Worm (Caenorhabditis elegans) whole organism, L1 larva: ENCODE data around the gene acbp-8.
A peak's percentile ranks its signal among the peaks of the same experiment; 100 is the strongest.

Source experiments
- C16A3.4 ChIP-seq: fragments of 150-350 bp; optimal IDR thresholded peaks from 2 replicates; lab custom pipeline; 2014; ENCODE audit warnings: missing biosample characterization, missing genetic modification characterization
- F16B12.6 ChIP-seq: fragments of 150-350 bp; optimal IDR thresholded peaks from 2 replicates; lab custom pipeline; 2014; ENCODE audit warnings: missing biosample characterization, missing genetic modification characterization
- blmp-1 ChIP-seq: fragments of 150-350 bp; optimal IDR thresholded peaks from 2 replicates; lab custom pipeline; 2014; ENCODE audit warnings: missing biosample characterization, missing genetic modification characterization
- ceh-63 ChIP-seq: fragments of 200-800 bp; sonication (Bioruptor generic); optimal IDR thresholded peaks from 2 replicates; lab custom pipeline; 2018; ENCODE audit warnings: mild to moderate bottlenecking, missing genetic modification characterization, missing compliant biosample characterization
- ceh-82 ChIP-seq, 3 experiments: fragments of 150-350 bp in 1 of 3; sonication (generic microtip) in 2 of 3; optimal IDR thresholded peaks; 2 replicates each; lab custom pipeline; 2014 to 2017; ENCODE audit warnings: missing biosample characterization in 3 of 3, missing genetic modification characterization in 3 of 3
- ceh-88 ChIP-seq: fragments of 200-800 bp; sonication (Bioruptor generic); IDR thresholded peaks from 2 replicates; pipeline ENCODE4 v1.3.6; 2022; ENCODE audit warnings: missing genetic modification characterization, missing compliant biosample characterization
- ceh-90 ChIP-seq: sonication (generic microtip); optimal IDR thresholded peaks from 2 replicates; lab custom pipeline; 2016; ENCODE audit warnings: missing genetic modification characterization, missing compliant biosample characterization
- ces-1 ChIP-seq: fragments of 150-350 bp; optimal IDR thresholded peaks from 2 replicates; lab custom pipeline; 2014; ENCODE audit warnings: missing biosample characterization, missing genetic modification reagents, missing genetic modification characterization
- efl-1 ChIP-seq, 4 experiments: fragments of 150-350 bp; optimal IDR thresholded peaks in 3 of 4; peaks in 1 of 4; 1 replicate in 1 of 4; 2 replicates in 3 of 4; lab custom pipeline; 2014; ENCODE audit warnings: missing biosample characterization in 2 of 4, missing genetic modification characterization in 2 of 4, missing genetic modification reagents in 2 of 4
- elt-2 ChIP-seq: sonication (generic microtip); optimal IDR thresholded peaks from 2 replicates; lab custom pipeline; 2016; ENCODE audit warnings: missing genetic modification characterization, mild to moderate bottlenecking, inconsistent platforms, missing compliant biosample characterization, missing genetic modification reagents
- elt-3 ChIP-seq, 6 experiments: fragments of 150-350 bp in 1 of 6; sonication (generic microtip); optimal IDR thresholded peaks; 2 replicates each; lab custom pipeline; 2017 to 2018; ENCODE audit warnings: missing biosample characterization in 6 of 6, missing genetic modification characterization in 6 of 6, inconsistent platforms in 1 of 6
- ets-5 ChIP-seq: fragments of 200-800 bp; sonication (Bioruptor generic); IDR thresholded peaks from 2 replicates; pipeline ENCODE4 v1.3.6; 2022; ENCODE audit warnings: missing genetic modification characterization, missing compliant biosample characterization
- fkh-4 ChIP-seq: sonication (generic microtip); optimal IDR thresholded peaks from 2 replicates; lab custom pipeline; 2016; ENCODE audit warnings: missing compliant biosample characterization, missing genetic modification characterization, borderline replicate concordance
- fkh-8 ChIP-seq: sonication (generic microtip); optimal IDR thresholded peaks from 2 replicates; lab custom pipeline; 2016; ENCODE audit warnings: mild to moderate bottlenecking, missing genetic modification characterization, missing compliant biosample characterization
- grh-1 ChIP-seq: fragments of 200-800 bp; sonication (Bioruptor generic); IDR thresholded peaks from 2 replicates; pipeline ENCODE4 v1.3.6; 2022; ENCODE audit warnings: missing genetic modification reagents, missing genetic modification characterization, missing compliant biosample characterization
- hlh-17 ChIP-seq: fragments of 200-800 bp; sonication (Bioruptor generic); optimal IDR thresholded peaks from 2 replicates; lab custom pipeline; 2018; ENCODE audit warnings: missing genetic modification characterization, mild to moderate bottlenecking, missing compliant biosample characterization, moderate library complexity, borderline replicate concordance
- hlh-4 ChIP-seq: sonication (generic microtip); optimal IDR thresholded peaks from 2 replicates; lab custom pipeline; 2016; ENCODE audit warnings: mild to moderate bottlenecking, missing genetic modification characterization, missing compliant biosample characterization
- irx-1 ChIP-seq: sonication (generic microtip); optimal IDR thresholded peaks from 2 replicates; lab custom pipeline; 2016; ENCODE audit warnings: missing genetic modification characterization, missing compliant biosample characterization
- lin-13 ChIP-seq: fragments of 150-350 bp; optimal IDR thresholded peaks from 2 replicates; lab custom pipeline; 2014; ENCODE audit warnings: missing biosample characterization, missing genetic modification reagents, missing genetic modification characterization
- lin-14 ChIP-seq: fragments of 200-800 bp; sonication (Bioruptor generic); optimal IDR thresholded peaks from 2 replicates; lab custom pipeline; 2018; ENCODE audit warnings: mild to moderate bottlenecking, missing genetic modification characterization, moderate library complexity, missing compliant biosample characterization
- lir-3 ChIP-seq: sonication (generic microtip); optimal IDR thresholded peaks from 2 replicates; lab custom pipeline; 2016; ENCODE audit warnings: mild to moderate bottlenecking, missing genetic modification characterization, moderate library complexity, missing compliant biosample characterization; ENCODE audit not compliant: poor library complexity
- lsy-2 ChIP-seq, 2 experiments: fragments of 150-350 bp; optimal IDR thresholded peaks; 2 replicates each; lab custom pipeline; 2014; ENCODE audit warnings: missing biosample characterization in 2 of 2, missing genetic modification characterization in 2 of 2
- mab-9 ChIP-seq: fragments of 200-800 bp; sonication (Bioruptor generic); IDR thresholded peaks from 2 replicates; pipeline ENCODE4 v1.3.6; 2022; ENCODE audit warnings: missing genetic modification reagents, missing genetic modification characterization, missing compliant biosample characterization
- mdl-1 ChIP-seq, 2 experiments: fragments of 150-350 bp; optimal IDR thresholded peaks; 2 replicates each; lab custom pipeline; 2014 to 2017; ENCODE audit warnings: missing biosample characterization in 2 of 2, missing genetic modification characterization in 2 of 2, inconsistent platforms in 1 of 2
- mef-2 ChIP-seq: fragments of 150-350 bp; optimal IDR thresholded peaks from 2 replicates; lab custom pipeline; 2014; ENCODE audit warnings: missing biosample characterization, missing genetic modification characterization
- mep-1 ChIP-seq: fragments of 150-350 bp; optimal IDR thresholded peaks from 2 replicates; lab custom pipeline; 2014; ENCODE audit warnings: missing biosample characterization, missing genetic modification characterization
- nhr-12 ChIP-seq: sonication (generic microtip); optimal IDR thresholded peaks from 2 replicates; lab custom pipeline; 2017; ENCODE audit warnings: missing biosample characterization, missing genetic modification characterization
- nhr-19 ChIP-seq: fragments of 200-800 bp; sonication (Bioruptor generic); conservative IDR thresholded peaks from 2 replicates; pipeline ENCODE4 v1.3.6; 2022; ENCODE audit warnings: missing genetic modification characterization, missing compliant biosample characterization
- nhr-20 ChIP-seq: sonication (generic microtip); optimal IDR thresholded peaks from 2 replicates; lab custom pipeline; 2016; ENCODE audit warnings: mild to moderate bottlenecking, missing genetic modification characterization, missing compliant biosample characterization
- nhr-47 ChIP-seq: sonication (generic microtip); optimal IDR thresholded peaks from 2 replicates; lab custom pipeline; 2016; ENCODE audit warnings: mild to moderate bottlenecking, missing genetic modification characterization, moderate library complexity, missing compliant biosample characterization
- nhr-71 ChIP-seq: sonication (generic microtip); optimal IDR thresholded peaks from 2 replicates; lab custom pipeline; 2016; ENCODE audit warnings: mild to moderate bottlenecking, missing genetic modification characterization, moderate library complexity, missing compliant biosample characterization
- nhr-85 ChIP-seq: sonication (generic microtip); peaks from one replicate; lab custom pipeline; 2016; ENCODE audit warnings: missing genetic modification characterization, inconsistent platforms, missing compliant biosample characterization
- nhr-90 ChIP-seq: sonication (generic microtip); optimal IDR thresholded peaks from 2 replicates; lab custom pipeline; 2016; ENCODE audit warnings: mild to moderate bottlenecking, missing genetic modification characterization, missing compliant biosample characterization; ENCODE audit not compliant: poor library complexity
- pag-3 ChIP-seq: sonication (generic microtip); optimal IDR thresholded peaks from 2 replicates; lab custom pipeline; 2017; ENCODE audit warnings: missing genetic modification characterization, mild to moderate bottlenecking, missing compliant biosample characterization, antibody characterized with exemption, borderline replicate concordance; ENCODE audit not compliant: insufficient read depth
- pqm-1 ChIP-seq: sonication (generic microtip); optimal IDR thresholded peaks from 3 replicates; lab custom pipeline; 2017; ENCODE audit warnings: missing biosample characterization, missing genetic modification characterization
- rnt-1 ChIP-seq: sonication (generic microtip); optimal IDR thresholded peaks from 2 replicates; lab custom pipeline; 2016; ENCODE audit warnings: mild to moderate bottlenecking, missing genetic modification characterization, moderate library complexity, missing compliant biosample characterization
- snpc-4 ChIP-seq: fragments of 150-350 bp; optimal IDR thresholded peaks from 2 replicates; lab custom pipeline; 2014; ENCODE audit warnings: missing biosample characterization, missing genetic modification characterization
- snu-23 ChIP-seq: sonication (generic microtip); optimal IDR thresholded peaks from 2 replicates; lab custom pipeline; 2016; ENCODE audit warnings: missing genetic modification characterization, missing compliant biosample characterization
- sox-4 ChIP-seq: sonication (generic microtip); optimal IDR thresholded peaks from 2 replicates; lab custom pipeline; 2016; ENCODE audit warnings: missing genetic modification characterization, missing compliant biosample characterization
- tbx-2 ChIP-seq: sonication (generic microtip); optimal IDR thresholded peaks from 2 replicates; lab custom pipeline; 2016; ENCODE audit warnings: missing genetic modification characterization, missing compliant biosample characterization
- unc-130 ChIP-seq: fragments of 150-350 bp; optimal IDR thresholded peaks from 2 replicates; lab custom pipeline; 2017; ENCODE audit warnings: missing biosample characterization, missing genetic modification characterization, inconsistent platforms
- unc-86 ChIP-seq: sonication (generic microtip); optimal IDR thresholded peaks from 2 replicates; lab custom pipeline; 2016; ENCODE audit warnings: missing genetic modification characterization, missing compliant biosample characterization
- vab-15 ChIP-seq: sonication (generic microtip); optimal IDR thresholded peaks from 2 replicates; lab custom pipeline; 2017; ENCODE audit warnings: missing genotype, mild to moderate bottlenecking, missing genetic modification characterization, missing compliant biosample characterization
- xbp-1 ChIP-seq: sonication (generic microtip); optimal IDR thresholded peaks from 2 replicates; lab custom pipeline; 2016; ENCODE audit warnings: missing genetic modification characterization, missing compliant biosample characterization
- zag-1 ChIP-seq: fragments of 150-350 bp; optimal IDR thresholded peaks from 2 replicates; lab custom pipeline; 2014; ENCODE audit warnings: missing biosample characterization, missing genetic modification characterization
- ztf-4 ChIP-seq: fragments of 150-350 bp; optimal IDR thresholded peaks from 2 replicates; lab custom pipeline; 2014; ENCODE audit warnings: missing biosample characterization, missing genetic modification characterization

acbp-8 gene

ce11 chrIII:2651519-2651918 lies 22.7 kb downstream of the acbp-8 start (continued):
- no peak for TF ChIP-seq rnt-1 (tag; lab: Kevin White, UChicago)
- TF ChIP-seq elt-2 (tag; lab: Kevin White, UChicago), result no peak
- no peak for TF ChIP-seq lin-13 (GFP tag; lab: Kevin White, UChicago)
- TF ChIP-seq ceh-90 (tag; lab: Kevin White, UChicago), result no peak
- no peak for TF ChIP-seq ceh-82 (tag; optimal IDR thresholded peaks at IDR 0.05; lab: Kevin White, UChicago)
- peak; percentile 71 for TF ChIP-seq lin-14 (GFP tag; lab: Kevin White, UChicago)
- TF ChIP-seq snu-23, result peak; percentile 19
- TF ChIP-seq grh-1 (GFP tag; lab: Robert Waterston, UW), result 0 out of 2 replicates have a peak, but pooled peaks have one; percentile 20
- no peak for TF ChIP-seq fkh-4 (tag; lab: Kevin White, UChicago)
- no peak for TF ChIP-seq nhr-19 (GFP tag; lab: Robert Waterston, UW)
- TF ChIP-seq nhr-85, result peak; percentile 89
- TF ChIP-seq sox-4 (tag; lab: Kevin White, UChicago), result no peak
- TF ChIP-seq tbx-2 (tag; lab: Kevin White, UChicago), result no peak
- TF ChIP-seq pqm-1 (tag; lab: Kevin White, UChicago), result no peak
- no peak for TF ChIP-seq snpc-4
- TF ChIP-seq zag-1, result no peak
- TF ChIP-seq xbp-1, result no peak
- no peak for TF ChIP-seq fkh-8 (tag; lab: Kevin White, UChicago)
- no peak for TF ChIP-seq vab-15
- TF ChIP-seq nhr-20, result no peak
- TF ChIP-seq nhr-12, result no peak
- TF ChIP-seq mep-1 (tag; lab: Kevin White, UChicago), result peak; percentile 18
- TF ChIP-seq mab-9, result no peak
- no peak for TF ChIP-seq ets-5 (GFP tag; lab: Robert Waterston, UW)
- TF ChIP-seq hlh-4 (tag; lab: Kevin White, UChicago), result no peak
- no peak for TF ChIP-seq ces-1 (GFP tag; lab: Kevin White, UChicago)
- TF ChIP-seq ceh-88 (GFP tag; lab: Robert Waterston, UW), result no peak
- peak; percentile 47 for TF ChIP-seq blmp-1 (tag; lab: Kevin White, UChicago)
- TF ChIP-seq ztf-4 (tag; lab: Kevin White, UChicago), result no peak
- TF ChIP-seq mdl-1 (tag; optimal IDR thresholded peaks at IDR 0.05; lab: Kevin White, UChicago), result no peak
- TF ChIP-seq lir-3 (tag; lab: Kevin White, UChicago), result no peak

ce11 chrIII:2652704-2653566 lies 24.1 kb downstream of the acbp-8 start:
- TF ChIP-seq irx-1 (tag; lab: Kevin White, UChicago) (no peak), ceh-63 (GFP tag; lab: Kevin White, UChicago) (no peak), elt-2 (tag; lab: Kevin White, UChicago) (peak; percentile 73)

ce11 chrIII:2656168-2656567 lies 27.4 kb downstream of the acbp-8 start:
- TF ChIP-seq unc-130 (tag; lab: Kevin White, UChicago) (no peak), nhr-19 (GFP tag; lab: Robert Waterston, UW) (0 out of 2 replicates have a peak, but pooled peaks have one; percentile 3), unc-86 (tag; lab: Kevin White, UChicago) (no peak), efl-1 (optimal IDR thresholded peaks at IDR 0.05; lab: Kevin White, UChicago) (no peak), efl-1 (GFP tag; optimal IDR thresholded peaks at IDR 0.05 in 1 of 2; lab: Kevin White, UChicago) (peak in 1 of 2 experiments; percentile 22), elt-3 (tag; optimal IDR thresholded peaks at IDR 0.05; lab: Kevin White, UChicago) (peak in 4 of 6 experiments; percentile 1 to 61 (median 31)), pag-3 (tag; lab: Kevin White, UChicago) (no peak), nhr-71 (tag; lab: Kevin White, UChicago) (peak; percentile 32), blmp-1 (tag; lab: Kevin White, UChicago) (peak; percentile 81), nhr-20 (peak; percentile 33), nhr-47 (tag; lab: Kevin White, UChicago) (peak; percentile 10), lsy-2 (tag; optimal IDR thresholded peaks at IDR 0.05; lab: Kevin White, UChicago) (peak in 1 of 2 experiments; percentile 25), mef-2 (tag; lab: Kevin White, UChicago) (no peak), nhr-85 (peak; percentile 91), lin-13 (GFP tag; lab: Kevin White, UChicago) (peak; percentile 25), C16A3.4 (tag; lab: Kevin White, UChicago) (peak; percentile 29), lir-3 (tag; lab: Kevin White, UChicago) (no peak), mep-1 (tag; lab: Kevin White, UChicago) (peak; percentile 56), snu-23 (peak; percentile 46), F16B12.6 (tag; lab: Kevin White, UChicago) (no peak), hlh-17 (GFP tag; lab: Kevin White, UChicago) (no peak), nhr-90 (tag; lab: Kevin White, UChicago) (peak; percentile 18), lin-14 (GFP tag; lab: Kevin White, UChicago) (peak; percentile 83)
